Worm (Caenorhabditis elegans) whole organism, L3 larva: ENCODE data around the gene R13H4.5.

Experiments used
- R02D3.7 ChIP-seq: fragments of 150-350 bp; optimal IDR thresholded peaks from 2 replicates; lab custom pipeline; 2014; ENCODE audit warnings: missing biosample characterization, missing genetic modification characterization
- ama-1 ChIP-seq: fragments of 150-350 bp; optimal IDR thresholded peaks from 2 replicates; lab custom pipeline; 2018
- ceh-16 ChIP-seq: sonication (generic microtip); optimal IDR thresholded peaks from 2 replicates; lab custom pipeline; 2017; ENCODE audit warnings: missing biosample characterization, missing genetic modification characterization
- daf-12 ChIP-seq: fragments of 150-350 bp; optimal IDR thresholded peaks from 2 replicates; lab custom pipeline; 2014; ENCODE audit warnings: missing biosample characterization, missing genetic modification reagents, missing genetic modification characterization
- egl-5 ChIP-seq: fragments of 150-350 bp; optimal IDR thresholded peaks from 2 replicates; lab custom pipeline; 2017; ENCODE audit warnings: missing biosample characterization, missing genetic modification reagents, missing genetic modification characterization, inconsistent platforms
- elt-2 ChIP-seq: sonication (generic microtip); optimal IDR thresholded peaks from 2 replicates; lab custom pipeline; 2016; ENCODE audit warnings: missing genetic modification reagents, mild to moderate bottlenecking, missing genetic modification characterization, missing compliant biosample characterization
- elt-3 ChIP-seq, 3 experiments: fragments of 150-350 bp in 1 of 3; sonication (generic microtip) in 2 of 3; optimal IDR thresholded peaks; 2 replicates in 2 of 3; 4 replicates in 1 of 3; lab custom pipeline; 2014 to 2017; ENCODE audit warnings: missing biosample characterization in 3 of 3, missing genetic modification characterization in 3 of 3
- fkh-2 ChIP-seq: fragments of 150-350 bp; optimal IDR thresholded peaks from 2 replicates; lab custom pipeline; 2014; ENCODE audit warnings: missing biosample characterization, missing genetic modification reagents, missing genetic modification characterization
- fos-1 ChIP-seq: fragments of 150-350 bp; optimal IDR thresholded peaks from 2 replicates; lab custom pipeline; 2014; ENCODE audit warnings: missing biosample characterization, missing genetic modification characterization
- jun-1 ChIP-seq: fragments of 150-350 bp; optimal IDR thresholded peaks from 2 replicates; lab custom pipeline; 2014; ENCODE audit warnings: missing biosample characterization, missing genetic modification reagents, missing genetic modification characterization
- lin-15B ChIP-seq: fragments of 150-350 bp; optimal IDR thresholded peaks from 2 replicates; lab custom pipeline; 2014; ENCODE audit warnings: missing biosample characterization, missing genetic modification characterization
- lin-39 ChIP-seq: fragments of 150-350 bp; optimal IDR thresholded peaks from 2 replicates; lab custom pipeline; 2018; ENCODE audit warnings: missing biosample characterization, missing genetic modification reagents, missing genetic modification characterization
- mml-1 ChIP-seq: fragments of 150-350 bp; sonication (generic microtip); optimal IDR thresholded peaks from 3 replicates; lab custom pipeline; 2014; ENCODE audit warnings: missing biosample characterization, missing genetic modification characterization
- nfya-1 ChIP-seq: sonication (generic microtip); optimal IDR thresholded peaks from 2 replicates; lab custom pipeline; 2017; ENCODE audit warnings: missing genetic modification characterization, mild to moderate bottlenecking, missing compliant biosample characterization, antibody characterized with exemption, moderate library complexity; ENCODE audit not compliant: insufficient read depth
- nhr-11 ChIP-seq: fragments of 150-350 bp; optimal IDR thresholded peaks from 2 replicates; lab custom pipeline; 2014; ENCODE audit warnings: missing biosample characterization, missing genetic modification characterization
- nhr-23 ChIP-seq: fragments of 150-350 bp; optimal IDR thresholded peaks from 2 replicates; lab custom pipeline; 2014; ENCODE audit warnings: missing biosample characterization, missing genetic modification reagents, missing genetic modification characterization
- nhr-237 ChIP-seq: fragments of 150-350 bp; optimal IDR thresholded peaks from 2 replicates; lab custom pipeline; 2014; ENCODE audit warnings: missing biosample characterization, missing genetic modification characterization
- nhr-25 ChIP-seq: sonication (generic microtip); optimal IDR thresholded peaks from 2 replicates; lab custom pipeline; 2017; ENCODE audit warnings: missing biosample characterization, missing genetic modification characterization
- nhr-43 ChIP-seq: sonication (generic microtip); optimal IDR thresholded peaks from 2 replicates; lab custom pipeline; 2016; ENCODE audit warnings: mild to moderate bottlenecking, missing genetic modification characterization, missing compliant biosample characterization; ENCODE audit not compliant: poor library complexity, severe bottlenecking
- nhr-76 ChIP-seq: fragments of 150-350 bp; sonication (generic microtip); optimal IDR thresholded peaks from 5 replicates; lab custom pipeline; 2014; ENCODE audit warnings: missing biosample characterization, missing genetic modification characterization
- nhr-77 ChIP-seq: fragments of 150-350 bp; optimal IDR thresholded peaks from 2 replicates; lab custom pipeline; 2014; ENCODE audit warnings: missing biosample characterization, missing genetic modification characterization
- pha-4 ChIP-seq: fragments of 150-350 bp; optimal IDR thresholded peaks from 2 replicates; lab custom pipeline; 2014; ENCODE audit warnings: missing biosample characterization, missing genetic modification reagents, missing genetic modification characterization
- pqm-1 ChIP-seq: fragments of 150-350 bp; optimal IDR thresholded peaks from 2 replicates; lab custom pipeline; 2017; ENCODE audit warnings: missing biosample characterization, missing genetic modification characterization, inconsistent platforms
- sea-2 ChIP-seq: fragments of 150-350 bp; sonication (generic microtip); optimal IDR thresholded peaks from 4 replicates; lab custom pipeline; 2014; ENCODE audit warnings: missing biosample characterization, missing genetic modification reagents, missing genetic modification characterization
- skn-1 ChIP-seq: fragments of 150-350 bp; optimal IDR thresholded peaks from 2 replicates; lab custom pipeline; 2014; ENCODE audit warnings: missing biosample characterization, missing genetic modification characterization
- unc-39 ChIP-seq: sonication (generic microtip); optimal IDR thresholded peaks from 4 replicates; lab custom pipeline; 2017; ENCODE audit warnings: missing biosample characterization, missing genetic modification characterization
- zag-1 ChIP-seq: fragments of 150-350 bp; optimal IDR thresholded peaks from 2 replicates; lab custom pipeline; 2014; ENCODE audit warnings: missing biosample characterization, missing genetic modification characterization
- ztf-4 ChIP-seq: fragments of 150-350 bp; optimal IDR thresholded peaks from 2 replicates; lab custom pipeline; 2014; ENCODE audit warnings: missing biosample characterization, missing genetic modification characterization

R13H4.5 gene

ce11 chrV:11845492-11845891 lies 15.0 kb upstream of the R13H4.5 start, which contains the start of gene hmp-1:
TSS of gene hmp-1 (plus strand) at chrV:11845871.
- TF ChIP-seq nhr-25 (tag; lab: Kevin White, UChicago) (no peak), pqm-1 (tag; lab: Kevin White, UChicago) (no peak), elt-2 (no peak), lin-15B (no peak), nhr-43 (tag; lab: Kevin White, UChicago) (no peak)

ce11 chrV:11846969-11847368 lies 13.5 kb upstream of the R13H4.5 start:
- TF ChIP-seq nhr-77 (tag; lab: Kevin White, UChicago): no peak
- TF ChIP-seq pha-4 (tag; lab: Kevin White, UChicago): peak; percentile 77

DNA sequence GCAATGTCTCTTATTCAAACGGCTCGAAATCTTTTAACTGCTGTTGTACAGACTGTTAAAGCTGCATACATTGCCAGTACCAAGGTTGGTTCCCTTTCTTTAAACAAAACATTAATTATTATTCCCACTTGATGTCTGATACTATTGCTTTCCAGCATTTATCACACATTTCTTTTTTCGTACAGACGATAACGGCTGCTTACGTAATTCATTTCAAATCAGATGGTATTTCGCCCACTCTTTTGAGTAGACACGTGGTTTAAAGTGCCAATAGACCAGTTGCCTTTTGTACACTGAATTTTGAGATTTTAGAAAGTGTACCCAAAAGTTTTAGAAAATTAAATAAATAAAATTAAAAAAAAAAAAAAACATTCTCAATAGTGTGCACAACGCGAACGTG lies 11.1 kb upstream of the R13H4.5 start:
- TF ChIP-seq fos-1 (tag; lab: Kevin White, UChicago): no peak
- TF ChIP-seq lin-39: no peak
- no peak for TF ChIP-seq sea-2 (GFP tag; lab: Kevin White, UChicago)
- TF ChIP-seq nhr-237: no peak
- TF ChIP-seq nhr-25 (tag; lab: Kevin White, UChicago): no peak
- TF ChIP-seq ceh-16 (tag; lab: Kevin White, UChicago): no peak
- peak; percentile 66 for TF ChIP-seq elt-2
- peak; percentile 30 for TF ChIP-seq pqm-1 (tag; lab: Kevin White, UChicago)
- TF ChIP-seq mml-1: no peak
- TF ChIP-seq lin-15B: no peak
- TF ChIP-seq nfya-1 (tag; lab: Kevin White, UChicago): no peak
- no peak for TF ChIP-seq skn-1 (tag; lab: Kevin White, UChicago)

- TF ChIP-seq lin-39 (peak; percentile 15), ceh-16 (tag; lab: Kevin White, UChicago) (no peak), unc-39 (no peak)
Measured at ce11 chrV:11852305-11852704, 8.2 kb upstream of the R13H4.5 start.

ce11 chrV:11853723-11854122 lies 6.8 kb upstream of the R13H4.5 start:
- no peak for TF ChIP-seq mml-1
- TF ChIP-seq pha-4 (tag; lab: Kevin White, UChicago): peak; percentile 20
- peak; percentile 33 for TF ChIP-seq elt-2
- TF ChIP-seq skn-1 (tag; lab: Kevin White, UChicago): no peak
- no peak for TF ChIP-seq sea-2 (GFP tag; lab: Kevin White, UChicago)
- TF ChIP-seq ceh-16 (tag; lab: Kevin White, UChicago): no peak
- TF ChIP-seq R02D3.7 (tag; lab: Kevin White, UChicago): no peak
- TF ChIP-seq nfya-1 (tag; lab: Kevin White, UChicago): no peak

DNA sequence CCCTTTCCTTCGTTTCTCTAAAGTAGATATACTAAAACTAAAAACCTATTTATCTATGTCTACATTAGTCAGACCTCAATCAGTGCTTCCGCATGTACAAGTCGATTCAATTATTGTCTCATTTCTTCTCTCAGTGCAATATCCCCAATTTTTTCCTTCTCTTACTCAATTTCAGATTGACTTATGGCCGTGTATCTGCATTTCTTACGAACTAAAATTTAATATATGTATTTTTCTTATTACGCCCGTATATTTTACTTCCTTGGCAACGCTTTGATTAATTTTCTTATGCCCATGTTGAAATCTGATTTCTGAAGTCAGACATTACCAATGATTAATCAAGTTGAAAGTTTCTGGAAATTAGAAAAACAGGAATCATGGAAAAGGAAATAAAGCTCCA lies 5.6 kb upstream of the R13H4.5 start:
- TF ChIP-seq jun-1 (tag; lab: Kevin White, UChicago) (no peak), daf-12 (tag; lab: Kevin White, UChicago) (no peak), zag-1 (tag; lab: Kevin White, UChicago) (no peak), sea-2 (GFP tag; lab: Kevin White, UChicago) (no peak), nhr-11 (no peak), pqm-1 (tag; lab: Kevin White, UChicago) (no peak), ama-1 (no peak), pha-4 (tag; lab: Kevin White, UChicago) (no peak), egl-5 (no peak)

DNA sequence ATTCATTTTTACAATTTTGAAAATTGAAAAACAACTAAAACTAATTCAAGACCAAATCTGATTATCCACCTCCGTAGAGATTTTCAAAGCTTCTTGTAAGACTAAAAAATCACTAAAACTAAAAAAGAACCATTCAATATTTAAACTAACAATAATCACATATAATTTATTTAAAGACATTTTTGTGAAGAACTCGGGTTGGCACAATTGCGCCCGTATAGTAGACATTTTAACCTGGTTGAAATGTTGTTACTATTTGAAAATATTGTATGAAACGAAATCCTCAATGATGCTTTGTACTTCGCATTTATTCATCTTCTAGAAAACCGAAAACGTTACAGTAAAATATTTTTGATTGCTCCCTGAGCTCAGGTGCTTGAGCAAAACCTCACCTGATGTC lies 4.5 kb upstream of the R13H4.5 start:
- TF ChIP-seq fkh-2 (no peak), elt-3 (tag; optimal IDR thresholded peaks at IDR 0.05; lab: Kevin White, UChicago) (no peak), daf-12 (tag; lab: Kevin White, UChicago) (no peak), ztf-4 (tag; lab: Kevin White, UChicago) (no peak), lin-15B (no peak), skn-1 (tag; lab: Kevin White, UChicago) (no peak), nhr-43 (tag; lab: Kevin White, UChicago) (no peak), nhr-76 (tag; lab: Kevin White, UChicago) (no peak), nhr-23 (tag; lab: Kevin White, UChicago) (no peak), nfya-1 (tag; lab: Kevin White, UChicago) (no peak), ama-1 (no peak), nhr-25 (tag; lab: Kevin White, UChicago) (no peak), mml-1 (no peak), egl-5 (no peak), pha-4 (tag; lab: Kevin White, UChicago) (no peak), nhr-237 (no peak)
